Fruit fly (Drosophila melanogaster) whole organism, prepupa: ENCODE results near the gene raskol.

Experiments
- CG10631 ChIP-seq: fragments of 200-800 bp; sonication (Bioruptor generic); optimal IDR thresholded peaks from 2 replicates; lab custom pipeline; 2016; ENCODE audit warnings: missing biosample characterization, missing genetic modification characterization
- CG11762 ChIP-seq: fragments of 200-800 bp; sonication (Bioruptor generic); optimal IDR thresholded peaks from 3 replicates; lab custom pipeline; 2016; ENCODE audit warnings: missing biosample characterization, missing genetic modification characterization; ENCODE audit not compliant: insufficient read depth
- CG34406 ChIP-seq: fragments of 200-800 bp; sonication (Bioruptor generic); optimal IDR thresholded peaks from 3 replicates; lab custom pipeline; 2016; ENCODE audit warnings: missing biosample characterization, missing genetic modification characterization
- CG8119 ChIP-seq: fragments of 200-800 bp; sonication (Bioruptor generic); IDR thresholded peaks from 3 replicates; pipeline ENCODE4 v1.3.6; 2022; ENCODE audit warnings: missing biosample characterization, missing genetic modification characterization
- CG8319 ChIP-seq: fragments of 200-800 bp; sonication (Bioruptor generic); optimal IDR thresholded peaks from 3 replicates; lab custom pipeline; 2016; ENCODE audit warnings: missing biosample characterization, missing genetic modification characterization
- Gug ChIP-seq: fragments of 200-800 bp; sonication (Bioruptor generic); IDR thresholded peaks from 2 replicates; pipeline ENCODE4 v1.3.6; 2022; ENCODE audit warnings: missing biosample characterization, missing genetic modification characterization
- Hr38 ChIP-seq: sonication (Bioruptor generic); optimal IDR thresholded peaks from 2 replicates; lab custom pipeline; 2016; ENCODE audit warnings: missing biosample characterization, missing genetic modification characterization
- OdsH ChIP-seq: fragments of 200-800 bp; sonication (Bioruptor generic); optimal IDR thresholded peaks from 3 replicates; lab custom pipeline; 2016; ENCODE audit warnings: missing biosample characterization, missing genetic modification characterization
- Sox15 ChIP-seq: fragments of 200-800 bp; sonication (Bioruptor generic); optimal IDR thresholded peaks from 3 replicates; lab custom pipeline; 2016; ENCODE audit warnings: missing biosample characterization, missing genetic modification characterization
- acj6 ChIP-seq: fragments of 200-800 bp; sonication (Bioruptor generic); optimal IDR thresholded peaks from 3 replicates; lab custom pipeline; 2016; ENCODE audit warnings: missing biosample characterization, missing genetic modification characterization
- dsx ChIP-seq: fragments of 200-800 bp; optimal IDR thresholded peaks from 3 replicates; lab custom pipeline; 2019; ENCODE audit warnings: missing biosample characterization, mild to moderate bottlenecking, missing genetic modification characterization, moderate library complexity; ENCODE audit not compliant: poor library complexity, severe bottlenecking
- lz ChIP-seq: fragments of 200-800 bp; sonication (Bioruptor generic); optimal IDR thresholded peaks from 3 replicates; lab custom pipeline; 2016; ENCODE audit warnings: missing biosample characterization, missing genetic modification characterization
- salr ChIP-seq, 2 experiments: fragments of 200-800 bp; sonication (Bioruptor generic); optimal IDR thresholded peaks; 3 replicates each; lab custom pipeline; 2016 to 2018; ENCODE audit warnings: missing biosample characterization in 2 of 2, missing genetic modification characterization in 2 of 2, mild to moderate bottlenecking in 1 of 2
- svp ChIP-seq: fragments of 200-800 bp; sonication (Bioruptor generic); peaks from one replicate; lab custom pipeline; 2016; ENCODE audit warnings: missing biosample characterization, missing genetic modification characterization

DNA sequence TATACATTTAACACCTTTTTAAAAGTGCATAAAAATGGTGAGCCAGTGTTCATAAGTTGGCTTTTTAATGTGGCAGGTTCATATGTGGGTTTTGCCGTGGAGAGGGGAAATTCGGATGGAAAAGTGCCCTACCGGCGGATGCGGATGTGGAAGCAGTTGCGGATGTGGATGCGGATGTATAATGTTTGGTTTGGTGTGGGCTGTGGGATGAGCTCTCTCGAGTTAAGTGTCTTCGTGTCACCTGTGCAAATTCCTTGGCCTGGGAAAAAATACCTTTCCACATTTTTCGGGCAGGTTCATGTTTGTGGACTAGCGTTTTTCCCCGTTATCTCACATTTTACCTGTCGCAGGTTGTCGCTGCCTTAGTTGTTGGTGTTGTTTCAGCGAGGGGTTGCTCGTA is 2.0 kb downstream of the raskol start:
- TF ChIP-seq acj6 (GFP tag; lab: Kevin White, UChicago) (no peak), OdsH (GFP tag; lab: Kevin White, UChicago) (no peak), Gug (GFP tag; lab: Robert Waterston, UW) (no peak), salr (GFP tag; optimal IDR thresholded peaks at IDR 0.05; lab: Kevin White, UChicago) (no peak), dsx (no peak), svp (GFP tag; lab: Kevin White, UChicago) (no peak), CG11762 (no peak), CG8119 (GFP tag; lab: Robert Waterston, UW) (no peak), Sox15 (GFP tag; lab: Kevin White, UChicago) (no peak), lz (GFP tag; lab: Kevin White, UChicago) (no peak), Hr38 (GFP tag; lab: Kevin White, UChicago) (no peak), CG34406 (no peak), CG10631 (GFP tag; lab: Kevin White, UChicago) (no peak), CG8319 (GFP tag; lab: Kevin White, UChicago) (no peak)
